Worm (Caenorhabditis elegans) whole organism, L1 larva: ENCODE results near the gene ZK185.4.
A peak's percentile ranks its signal among the peaks of the same experiment; 100 is the strongest.

Experiments used
- C16A3.4 ChIP-seq: fragments of 150-350 bp; optimal IDR thresholded peaks from 2 replicates; lab custom pipeline; 2014; ENCODE audit warnings: missing biosample characterization, missing genetic modification characterization
- F16B12.6 ChIP-seq: fragments of 150-350 bp; optimal IDR thresholded peaks from 2 replicates; lab custom pipeline; 2014; ENCODE audit warnings: missing biosample characterization, missing genetic modification characterization
- aly-2 ChIP-seq: fragments of 150-350 bp; optimal IDR thresholded peaks from 2 replicates; lab custom pipeline; 2014; ENCODE audit warnings: missing biosample characterization, missing genetic modification characterization
- blmp-1 ChIP-seq: fragments of 150-350 bp; optimal IDR thresholded peaks from 2 replicates; lab custom pipeline; 2014; ENCODE audit warnings: missing biosample characterization, missing genetic modification characterization
- dpl-1 ChIP-seq, 3 experiments: fragments of 150-350 bp in 2 of 3; sonication (generic microtip) in 1 of 3; optimal IDR thresholded peaks; 2 replicates each; lab custom pipeline; 2014 to 2017; ENCODE audit warnings: missing biosample characterization in 3 of 3, missing genetic modification characterization in 3 of 3, missing genetic modification reagents in 3 of 3
- dsc-1 ChIP-seq: sonication (generic microtip); optimal IDR thresholded peaks from 2 replicates; lab custom pipeline; 2016; ENCODE audit warnings: mild to moderate bottlenecking, missing genetic modification characterization, missing compliant biosample characterization
- efl-1 ChIP-seq, 4 experiments: fragments of 150-350 bp; optimal IDR thresholded peaks in 3 of 4; peaks in 1 of 4; 1 replicate in 1 of 4; 2 replicates in 3 of 4; lab custom pipeline; 2014; ENCODE audit warnings: missing biosample characterization in 2 of 4, missing genetic modification characterization in 2 of 4, missing genetic modification reagents in 2 of 4
- efl-3 ChIP-seq: fragments of 200-800 bp; sonication (Bioruptor generic); optimal IDR thresholded peaks from 2 replicates; lab custom pipeline; 2018; ENCODE audit warnings: mild to moderate bottlenecking, missing genetic modification characterization, missing compliant biosample characterization
- egl-27 ChIP-seq, 2 experiments: fragments of 150-350 bp in 1 of 2; sonication (generic microtip); optimal IDR thresholded peaks; 3 replicates each; lab custom pipeline; 2017 to 2018; ENCODE audit warnings: missing biosample characterization in 2 of 2, missing genetic modification characterization in 2 of 2, missing genetic modification reagents in 2 of 2
- elt-2 ChIP-seq: sonication (generic microtip); optimal IDR thresholded peaks from 2 replicates; lab custom pipeline; 2016; ENCODE audit warnings: missing genetic modification characterization, mild to moderate bottlenecking, inconsistent platforms, missing compliant biosample characterization, missing genetic modification reagents
- fos-1 ChIP-seq: fragments of 150-350 bp; optimal IDR thresholded peaks from 2 replicates; lab custom pipeline; 2014; ENCODE audit warnings: missing biosample characterization, missing genetic modification characterization
- lin-14 ChIP-seq: fragments of 200-800 bp; sonication (Bioruptor generic); optimal IDR thresholded peaks from 2 replicates; lab custom pipeline; 2018; ENCODE audit warnings: mild to moderate bottlenecking, missing genetic modification characterization, moderate library complexity, missing compliant biosample characterization
- lin-15B ChIP-seq: fragments of 150-350 bp; sonication (generic microtip); optimal IDR thresholded peaks from 3 replicates; lab custom pipeline; 2014; ENCODE audit warnings: missing biosample characterization, missing genetic modification characterization
- lin-35 ChIP-seq, 2 experiments: fragments of 150-350 bp; optimal IDR thresholded peaks; 2 replicates each; lab custom pipeline; 2014; ENCODE audit warnings: missing biosample characterization in 2 of 2, missing genetic modification characterization in 2 of 2, missing genetic modification reagents in 2 of 2
- lsy-2 ChIP-seq, 2 experiments: fragments of 150-350 bp; optimal IDR thresholded peaks; 2 replicates each; lab custom pipeline; 2014; ENCODE audit warnings: missing biosample characterization in 2 of 2, missing genetic modification characterization in 2 of 2
- mab-9 ChIP-seq: fragments of 200-800 bp; sonication (Bioruptor generic); IDR thresholded peaks from 2 replicates; pipeline ENCODE4 v1.3.6; 2022; ENCODE audit warnings: missing genetic modification reagents, missing genetic modification characterization, missing compliant biosample characterization
- mdl-1 ChIP-seq, 2 experiments: fragments of 150-350 bp; optimal IDR thresholded peaks; 2 replicates each; lab custom pipeline; 2014 to 2017; ENCODE audit warnings: missing biosample characterization in 2 of 2, missing genetic modification characterization in 2 of 2, inconsistent platforms in 1 of 2
- nhr-20 ChIP-seq: sonication (generic microtip); optimal IDR thresholded peaks from 2 replicates; lab custom pipeline; 2016; ENCODE audit warnings: mild to moderate bottlenecking, missing genetic modification characterization, missing compliant biosample characterization
- nhr-71 ChIP-seq: sonication (generic microtip); optimal IDR thresholded peaks from 2 replicates; lab custom pipeline; 2016; ENCODE audit warnings: mild to moderate bottlenecking, missing genetic modification characterization, moderate library complexity, missing compliant biosample characterization
- nhr-77 ChIP-seq: fragments of 150-350 bp; optimal IDR thresholded peaks from 2 replicates; lab custom pipeline; 2014; ENCODE audit warnings: missing biosample characterization, missing genetic modification characterization
- nhr-85 ChIP-seq: sonication (generic microtip); peaks from one replicate; lab custom pipeline; 2016; ENCODE audit warnings: missing genetic modification characterization, inconsistent platforms, missing compliant biosample characterization
- pax-3 ChIP-seq: fragments of 200-800 bp; sonication (Bioruptor generic); optimal IDR thresholded peaks from 2 replicates; lab custom pipeline; 2018; ENCODE audit warnings: mild to moderate bottlenecking, missing genetic modification characterization, moderate library complexity, missing compliant biosample characterization
- skn-1 ChIP-seq: fragments of 150-350 bp; optimal IDR thresholded peaks from 2 replicates; lab custom pipeline; 2014; ENCODE audit warnings: missing biosample characterization, missing genetic modification characterization
- snpc-4 ChIP-seq: fragments of 150-350 bp; optimal IDR thresholded peaks from 2 replicates; lab custom pipeline; 2014; ENCODE audit warnings: missing biosample characterization, missing genetic modification characterization
- sox-4 ChIP-seq: sonication (generic microtip); optimal IDR thresholded peaks from 2 replicates; lab custom pipeline; 2016; ENCODE audit warnings: missing genetic modification characterization, missing compliant biosample characterization
- sup-37 ChIP-seq: fragments of 200-800 bp; sonication (Bioruptor generic); optimal IDR thresholded peaks from 2 replicates; lab custom pipeline; 2018; ENCODE audit warnings: mild to moderate bottlenecking, missing genetic modification characterization, missing compliant biosample characterization
- unc-130 ChIP-seq: fragments of 150-350 bp; optimal IDR thresholded peaks from 2 replicates; lab custom pipeline; 2017; ENCODE audit warnings: missing biosample characterization, missing genetic modification characterization, inconsistent platforms
- unc-30 ChIP-seq: sonication (generic microtip); optimal IDR thresholded peaks from 2 replicates; lab custom pipeline; 2017; ENCODE audit warnings: missing biosample characterization, missing genetic modification characterization
- unc-86 ChIP-seq: sonication (generic microtip); optimal IDR thresholded peaks from 2 replicates; lab custom pipeline; 2016; ENCODE audit warnings: missing genetic modification characterization, missing compliant biosample characterization
- unc-98 ChIP-seq: fragments of 200-800 bp; sonication (Bioruptor generic); IDR thresholded peaks from 2 replicates; pipeline ENCODE4 v1.3.6; 2022; ENCODE audit warnings: missing genetic modification characterization, missing compliant biosample characterization
- vab-15 ChIP-seq: sonication (generic microtip); optimal IDR thresholded peaks from 2 replicates; lab custom pipeline; 2017; ENCODE audit warnings: missing genotype, mild to moderate bottlenecking, missing genetic modification characterization, missing compliant biosample characterization
- xbp-1 ChIP-seq: sonication (generic microtip); optimal IDR thresholded peaks from 2 replicates; lab custom pipeline; 2016; ENCODE audit warnings: missing genetic modification characterization, missing compliant biosample characterization

The ZK185.4 gene

DNA sequence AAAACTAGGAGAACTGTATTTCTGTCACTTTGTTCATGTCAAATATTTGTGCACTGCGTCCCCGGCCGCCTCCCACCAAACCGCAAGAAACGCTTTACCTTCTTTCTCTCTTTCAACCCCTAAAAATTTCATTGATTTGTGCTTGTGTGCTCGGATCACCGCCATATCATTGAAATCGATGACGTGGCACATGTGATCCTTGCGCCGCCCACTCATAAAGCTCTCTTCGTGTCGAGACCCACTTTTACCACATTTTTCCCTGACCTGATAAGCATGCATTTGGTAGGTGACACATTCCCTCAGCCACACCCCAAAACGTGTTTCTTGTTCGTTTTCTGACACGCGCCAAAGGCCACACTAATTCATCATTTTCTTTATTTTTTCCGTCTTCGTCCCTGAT lies 24.8 kb upstream of the ZK185.4 start:
- TF ChIP-seq nhr-77 (tag; lab: Kevin White, UChicago) (peak; percentile 9), efl-1 (optimal IDR thresholded peaks at IDR 0.05; lab: Kevin White, UChicago) (no peak), efl-1 (GFP tag; optimal IDR thresholded peaks at IDR 0.05 in 1 of 2; lab: Kevin White, UChicago) (peak in 1 of 2 experiments; percentile 90), egl-27 (tag; optimal IDR thresholded peaks at IDR 0.05; lab: Kevin White, UChicago) (no peak), nhr-85 (tag; lab: Kevin White, UChicago) (peak; percentile 58), fos-1 (tag; lab: Kevin White, UChicago) (no peak), vab-15 (tag; lab: Kevin White, UChicago) (no peak), blmp-1 (tag; lab: Kevin White, UChicago) (peak; percentile 51), lin-35 (GFP tag; optimal IDR thresholded peaks at IDR 0.05; lab: Kevin White, UChicago) (peak in 1 of 2 experiments; percentile 12), lin-14 (GFP tag; lab: Kevin White, UChicago) (peak; percentile 27)

DNA sequence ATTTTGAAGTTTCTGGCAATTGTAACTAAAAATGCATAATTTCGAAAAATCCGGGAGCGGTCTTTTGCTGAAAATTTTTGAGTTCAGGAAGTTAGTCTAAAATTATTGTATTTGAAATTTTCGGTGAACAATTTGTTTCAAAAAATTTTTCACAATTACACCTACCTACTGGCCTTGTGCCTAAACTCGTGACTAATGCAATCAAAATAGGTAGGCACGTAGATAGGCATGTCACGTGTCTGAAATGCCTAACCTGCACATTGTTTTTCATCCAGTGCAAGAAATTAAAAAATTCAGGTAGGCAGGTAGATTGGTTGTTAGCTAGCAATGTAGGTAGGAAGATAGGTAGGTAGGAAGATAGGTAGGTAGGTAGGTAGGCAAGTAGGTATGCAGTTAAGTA lies 24.2 kb upstream of the ZK185.4 start:
- TF ChIP-seq lin-35 (GFP tag; optimal IDR thresholded peaks at IDR 0.05; lab: Kevin White, UChicago), result peak in 1 of 2 experiments; percentile 58
- no peak for TF ChIP-seq aly-2 (tag; lab: Kevin White, UChicago)
- TF ChIP-seq efl-1 (optimal IDR thresholded peaks at IDR 0.05; lab: Kevin White, UChicago), result no peak
- peak in 1 of 2 experiments; percentile 40 for TF ChIP-seq efl-1 (GFP tag; optimal IDR thresholded peaks at IDR 0.05 in 1 of 2; lab: Kevin White, UChicago)
- no peak for TF ChIP-seq unc-98 (GFP tag; lab: Robert Waterston, UW)
- TF ChIP-seq unc-130, result peak; percentile 9
- peak; percentile 1 for TF ChIP-seq elt-2 (tag; lab: Kevin White, UChicago)
- peak; percentile 51 for TF ChIP-seq nhr-85 (tag; lab: Kevin White, UChicago)

DNA sequence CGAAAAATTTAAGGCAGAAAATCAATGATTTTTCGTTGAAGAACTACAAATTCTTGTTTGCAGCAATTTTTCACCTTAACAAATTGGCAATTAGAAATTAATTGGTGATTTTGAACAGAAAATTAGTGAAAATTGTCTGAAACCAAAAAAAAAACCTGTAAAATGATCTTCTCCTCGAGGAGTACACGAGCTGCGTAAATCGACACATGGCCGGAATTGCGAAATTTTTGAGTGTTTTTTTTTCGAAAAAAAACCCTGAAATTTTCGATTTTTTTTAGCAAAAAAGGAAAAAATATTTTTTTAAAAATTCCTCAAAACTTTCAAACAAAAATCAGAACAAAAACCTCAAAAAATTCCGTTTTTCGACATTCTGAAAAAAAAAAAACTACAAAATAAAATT lies 18.6 kb upstream of the ZK185.4 start:
- TF ChIP-seq nhr-71 (tag; lab: Kevin White, UChicago) (no peak), lsy-2 (tag; optimal IDR thresholded peaks at IDR 0.05; lab: Kevin White, UChicago) (no peak), unc-30 (tag; lab: Kevin White, UChicago) (no peak), sup-37 (GFP tag; lab: Kevin White, UChicago) (no peak), snpc-4 (tag; lab: Kevin White, UChicago) (no peak), nhr-77 (tag; lab: Kevin White, UChicago) (no peak), fos-1 (tag; lab: Kevin White, UChicago) (no peak), dpl-1 (GFP tag; optimal IDR thresholded peaks at IDR 0.05; lab: Kevin White, UChicago) (no peak)

DNA sequence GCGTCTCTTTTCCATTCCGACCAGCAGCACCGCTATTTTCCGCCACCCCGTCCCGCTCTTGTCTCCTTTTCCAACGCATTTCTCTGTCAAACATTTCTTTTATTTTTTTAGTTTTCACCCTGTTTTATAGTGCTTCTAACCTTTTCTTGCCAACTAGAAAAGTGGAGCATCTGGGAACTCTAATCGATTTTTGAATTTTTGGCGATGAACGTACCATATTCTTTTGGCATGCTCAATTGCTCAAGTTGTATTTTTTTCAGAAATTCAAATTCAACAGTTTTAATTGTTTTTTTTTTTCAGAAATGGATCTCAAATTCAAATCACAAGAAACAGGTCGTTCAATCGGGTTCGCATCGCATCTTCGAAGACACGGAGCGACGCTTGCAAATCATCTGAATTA lies 15.3 kb upstream of the ZK185.4 start, which contains the start of gene ZK185.1:
TSS of gene ZK185.1 (plus strand) at position 301 of the 400 bp plus-strand sequence.
- no peak for TF ChIP-seq lsy-2 (tag; optimal IDR thresholded peaks at IDR 0.05; lab: Kevin White, UChicago)
- no peak for TF ChIP-seq efl-1 (optimal IDR thresholded peaks at IDR 0.05; lab: Kevin White, UChicago)
- peak in 1 of 2 experiments; percentile 58 for TF ChIP-seq efl-1 (GFP tag; optimal IDR thresholded peaks at IDR 0.05 in 1 of 2; lab: Kevin White, UChicago)
- no peak for TF ChIP-seq mdl-1 (tag; optimal IDR thresholded peaks at IDR 0.05; lab: Kevin White, UChicago)
- TF ChIP-seq nhr-20, result no peak

DNA sequence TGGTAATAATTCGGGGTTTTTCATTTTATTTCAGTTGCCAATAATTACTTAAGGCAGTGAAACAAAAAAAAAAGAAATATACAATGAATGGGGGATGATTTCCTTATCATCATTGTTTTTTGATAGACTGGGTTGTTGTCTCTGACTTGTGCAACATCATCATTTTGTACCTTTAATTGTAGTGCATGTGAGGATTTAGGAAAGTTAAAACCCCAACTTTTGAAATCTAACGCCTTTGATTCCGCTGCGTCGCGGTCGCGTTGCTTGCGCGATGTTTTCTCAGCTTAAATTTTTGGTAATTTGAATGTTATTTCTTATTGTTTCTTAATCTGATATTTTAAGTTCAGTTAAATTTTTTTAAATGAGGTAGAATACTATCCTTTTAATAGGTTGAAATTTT lies 12.9 kb upstream of the ZK185.4 start, which contains the start of gene ZK185.5:
TSS of gene ZK185.5 (minus strand) at position 101 of the 400 bp plus-strand sequence.
- TF ChIP-seq F16B12.6 (tag; lab: Kevin White, UChicago) (no peak), efl-1 (optimal IDR thresholded peaks at IDR 0.05; lab: Kevin White, UChicago) (no peak), efl-1 (GFP tag; optimal IDR thresholded peaks at IDR 0.05 in 1 of 2; lab: Kevin White, UChicago) (no peak), C16A3.4 (no peak), efl-3 (GFP tag; lab: Kevin White, UChicago) (no peak), sox-4 (tag; lab: Kevin White, UChicago) (no peak), lin-15B (tag; lab: Kevin White, UChicago) (no peak), fos-1 (tag; lab: Kevin White, UChicago) (no peak), mab-9 (GFP tag; lab: Robert Waterston, UW) (no peak), skn-1 (tag; lab: Kevin White, UChicago) (no peak), unc-86 (tag; lab: Kevin White, UChicago) (no peak), vab-15 (tag; lab: Kevin White, UChicago) (no peak), dsc-1 (tag; lab: Kevin White, UChicago) (no peak), unc-98 (GFP tag; lab: Robert Waterston, UW) (no peak), nhr-20 (no peak), xbp-1 (tag; lab: Kevin White, UChicago) (no peak), aly-2 (tag; lab: Kevin White, UChicago) (no peak), pax-3 (tag; lab: Kevin White, UChicago) (no peak)
